Fruit fly (Drosophila melanogaster): Measurements from ENCODE around the gene Axud1.

Gene Axud1

dm6 chr2L:2357228-2357656, 7.9 kb upstream of the Axud1 start, which contains the start of gene CG9967 (continued):
- peak; percentile 31 for TF ChIP-seq CG2712 (tag; optimal IDR thresholded peaks at IDR 0.05)
- TF ChIP-seq twi (tag; optimal IDR thresholded peaks at IDR 0.05), result no peak
- peak; percentile 31 for TF ChIP-seq Fer1 (GFP tag; optimal IDR thresholded peaks at IDR 0.05)
- peak; percentile 20 for TF ChIP-seq Deaf1 (tag; optimal IDR thresholded peaks at IDR 0.05)
- TF ChIP-seq CG14667 (GFP tag; IDR thresholded peaks at IDR 0.05), result no peak
- TF ChIP-seq CG9797 (GFP tag; optimal IDR thresholded peaks at IDR 0.05), result peak; percentile 13
- peak; percentile 6 for TF ChIP-seq CG10979 (tag; optimal IDR thresholded peaks at IDR 0.05)
- TF ChIP-seq CG12391 (tag; optimal IDR thresholded peaks at IDR 0.05), result peak; percentile 43
- TF ChIP-seq hbn (GFP tag; IDR thresholded peaks at IDR 0.05; ENCODE audit: partially characterized antibody), result peak; percentile 50
- peak; percentile 35 for TF ChIP-seq Mad (GFP tag; optimal IDR thresholded peaks at IDR 0.05)
- TF ChIP-seq Rfx (GFP tag; IDR thresholded peaks at IDR 0.05), result peak; percentile 24; the same call in 1 of the 2 replicates
- TF ChIP-seq CG10543 (GFP tag; optimal IDR thresholded peaks at IDR 0.05), result no peak
- no peak for TF ChIP-seq Ravus (GFP tag; IDR thresholded peaks at IDR 0.05)
- peak; percentile 53 for TF ChIP-seq pzg (GFP tag; optimal IDR thresholded peaks at IDR 0.05)
- peak; percentile 35 for TF ChIP-seq gem (tag; optimal IDR thresholded peaks at IDR 0.05)
- peak; percentile 29 for TF ChIP-seq Ets97D (GFP tag; optimal IDR thresholded peaks at IDR 0.05)
- peak; percentile 58 for TF ChIP-seq sens-2 (GFP tag; IDR thresholded peaks at IDR 0.05)
- TF ChIP-seq CG10209 (GFP tag; optimal IDR thresholded peaks at IDR 0.05), result no peak
- TF ChIP-seq bbx (GFP tag; IDR thresholded peaks at IDR 0.05; ENCODE audit: partially characterized antibody), result 0 out of 2 replicates have a peak, but pooled peaks have one; percentile 21
- no peak for TF ChIP-seq CG15696 (tag; optimal IDR thresholded peaks at IDR 0.05)
- TF ChIP-seq sug (tag; optimal IDR thresholded peaks at IDR 0.05), result peak; percentile 23
- 0 out of 3 replicates have a peak, but pooled peaks have one; percentile 31 for TF ChIP-seq knrl (GFP tag; IDR thresholded peaks at IDR 0.05; ENCODE audit: partially characterized antibody)
- TF ChIP-seq CG13296 (GFP tag; optimal IDR thresholded peaks at IDR 0.05), result peak; percentile 18
- TF ChIP-seq nerfin-2 (GFP tag; IDR thresholded peaks at IDR 0.05; ENCODE audit: partially characterized antibody), result peak; percentile 27; the same call in 1 of the 2 replicates
- TF ChIP-seq CG10462 (GFP tag; optimal IDR thresholded peaks at IDR 0.05), result no peak
- TF ChIP-seq Scr (GFP tag; IDR thresholded peaks at IDR 0.05; ENCODE audit: partially characterized antibody), result peak; percentile 47; the same call in 1 of the 2 replicates
- TF ChIP-seq slbo (GFP tag; IDR thresholded peaks at IDR 0.05), result no peak
- TF ChIP-seq Myb (GFP tag; optimal IDR thresholded peaks at IDR 0.05), result peak; percentile 66
- peak; percentile 27; the same call in 1 of the 2 replicates for TF ChIP-seq Bgb (GFP tag; IDR thresholded peaks at IDR 0.05; ENCODE audit: partially characterized antibody)
- peak; percentile 45 for TF ChIP-seq lbe (GFP tag; optimal IDR thresholded peaks at IDR 0.05)
- peak; percentile 28 for TF ChIP-seq phol (tag; optimal IDR thresholded peaks at IDR 0.05)
- peak; percentile 31 for TF ChIP-seq grn (GFP tag; optimal IDR thresholded peaks at IDR 0.05)
- peak; percentile 12 for TF ChIP-seq HmgZ (tag; optimal IDR thresholded peaks at IDR 0.05)
- TF ChIP-seq E2f2 (GFP tag; IDR thresholded peaks at IDR 0.05), result peak; percentile 87
- TF ChIP-seq trem (tag; optimal IDR thresholded peaks at IDR 0.05), result peak; percentile 99
- TF ChIP-seq Chrac-16 (GFP tag; optimal IDR thresholded peaks at IDR 0.05), result peak; percentile 1
- TF ChIP-seq CG15601 (tag; optimal IDR thresholded peaks at IDR 0.05), result peak; percentile 34
- TF ChIP-seq grau (tag; optimal IDR thresholded peaks at IDR 0.05), result no peak
- peak; percentile 54; the same call in 2 of the 4 replicates for TF ChIP-seq Dll (GFP tag; IDR thresholded peaks at IDR 0.05; ENCODE audit: partially characterized antibody)
- TF ChIP-seq CG17829 (tag; optimal IDR thresholded peaks at IDR 0.05), result peak; percentile 11
- TF ChIP-seq Nf-YC (tag; optimal IDR thresholded peaks at IDR 0.05), result peak; percentile 46
- TF ChIP-seq amos (GFP tag; IDR thresholded peaks at IDR 0.05; ENCODE audit: partially characterized antibody), result peak; percentile 34; the same call in 1 of the 2 replicates
- TF ChIP-seq Doc3 (GFP tag; IDR thresholded peaks at IDR 0.05; ENCODE audit: partially characterized antibody), result 0 out of 3 replicates have a peak, but pooled peaks have one; percentile 41
- TF ChIP-seq CG30403 (GFP tag; optimal IDR thresholded peaks at IDR 0.05), result peak; percentile 21

All from whole organism, embryonic.